Worm (Caenorhabditis elegans): Measurements from ENCODE around the gene F14E5.2.

Gene F14E5.2

ce11 chrII:8381197-8381596 is 47.5 kb downstream of the F14E5.2 start, which contains the start of gene F49E12.12:
F49E12.12 (plus strand) TSS chrII:8381497.
- no peak for TF ChIP-seq T22C8.4 (GFP tag; IDR thresholded peaks at IDR 0.05)
- no peak for TF ChIP-seq klf-2 (GFP tag; conservative IDR thresholded peaks at IDR 0.05)
- TF ChIP-seq ztf-29 (GFP tag; IDR thresholded peaks at IDR 0.05), result no peak
- no peak for TF ChIP-seq ref-1 (GFP tag; conservative IDR thresholded peaks at IDR 0.05)
- TF ChIP-seq flt-1 (GFP tag; IDR thresholded peaks at IDR 0.05), result no peak
- TF ChIP-seq tab-1 (GFP tag; IDR thresholded peaks at IDR 0.05), result no peak
- TF ChIP-seq med-1 (GFP tag; optimal IDR thresholded peaks at IDR 0.05; ENCODE audit: insufficient read depth), result no peak
- TF ChIP-seq ztf-23 (GFP tag; IDR thresholded peaks at IDR 0.05), result no peak
- TF ChIP-seq cog-1 (tag; optimal IDR thresholded peaks at IDR 0.05), result no peak

ce11 chrII:8380188-8380587 is 48.5 kb downstream of the F14E5.2 start:
- TF ChIP-seq T22C8.4 (GFP tag; IDR thresholded peaks at IDR 0.05) (no peak), flt-1 (GFP tag; IDR thresholded peaks at IDR 0.05) (no peak), med-1 (GFP tag; optimal IDR thresholded peaks at IDR 0.05; ENCODE audit: insufficient read depth) (no peak), klf-2 (GFP tag; conservative IDR thresholded peaks at IDR 0.05) (no peak), ref-1 (GFP tag; conservative IDR thresholded peaks at IDR 0.05) (no peak), tab-1 (GFP tag; IDR thresholded peaks at IDR 0.05) (no peak), ztf-23 (GFP tag; IDR thresholded peaks at IDR 0.05) (no peak), ztf-29 (GFP tag; IDR thresholded peaks at IDR 0.05) (no peak), cog-1 (tag; optimal IDR thresholded peaks at IDR 0.05) (no peak)

ce11 chrII:8377722-8378121 is 50.9 kb downstream of the F14E5.2 start:
- TF ChIP-seq ztf-29 (GFP tag; IDR thresholded peaks at IDR 0.05) (no peak), klf-2 (GFP tag; conservative IDR thresholded peaks at IDR 0.05) (no peak)
